Fruit fly (Drosophila melanogaster): ENCODE data around the gene CG31174.

Gene CG31174

DNA sequence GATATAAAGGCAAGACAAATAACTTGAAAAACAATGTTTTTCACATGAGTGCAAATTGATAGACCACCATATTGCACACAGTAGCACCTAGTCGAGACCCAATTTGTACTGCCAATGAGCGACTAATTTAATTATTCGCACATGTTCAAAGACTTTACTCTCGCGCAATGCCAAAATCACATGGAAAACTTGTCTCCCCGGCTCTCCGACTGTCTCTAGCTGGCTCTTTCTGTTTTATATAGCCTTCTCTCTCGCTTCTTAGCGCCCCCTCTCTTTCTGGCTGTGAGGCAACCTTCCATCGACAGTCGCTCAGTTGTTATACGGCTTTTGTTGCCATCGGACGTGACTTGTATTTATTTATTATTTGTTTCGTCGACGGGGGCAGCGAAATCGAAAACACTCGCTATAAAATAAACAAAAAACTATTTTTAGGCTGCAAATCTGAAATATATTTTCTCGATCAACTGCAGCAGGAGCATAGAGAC lies 5.7 kb upstream of the CG31174 start, which contains the start of gene CG6656 (continued):
- TF ChIP-seq Sox15 (GFP tag; optimal IDR thresholded peaks at IDR 0.05) (no peak), CG34406 (GFP tag; optimal IDR thresholded peaks at IDR 0.05) (no peak), CG8119 (GFP tag; IDR thresholded peaks at IDR 0.05) (peak; percentile 42; the same call in 2 of the 3 replicates), Blimp-1 (GFP tag; optimal IDR thresholded peaks at IDR 0.05) (no peak), CG11294 (GFP tag; IDR thresholded peaks at IDR 0.05) (peak; percentile 33; the same call in 1 of the 2 replicates), CG7368 (GFP tag; optimal IDR thresholded peaks at IDR 0.05) (no peak), CG6163 (GFP tag; IDR thresholded peaks at IDR 0.05) (peak; percentile 76; the same call in 2 of the 3 replicates), salr (GFP tag; optimal IDR thresholded peaks at IDR 0.05) (no peak), fd59A (GFP tag; optimal IDR thresholded peaks at IDR 0.05) (no peak), ss (GFP tag; optimal IDR thresholded peaks at IDR 0.05) (peak; percentile 22 to 49), Hr38 (GFP tag; optimal IDR thresholded peaks at IDR 0.05) (no peak), Sox102F (GFP tag; optimal IDR thresholded peaks at IDR 0.05) (no peak), net (GFP tag; optimal IDR thresholded peaks at IDR 0.05) (peak; percentile 2), Eip78C (GFP tag) (peak; percentile 80), OdsH (GFP tag; optimal IDR thresholded peaks at IDR 0.05) (no peak), acj6 (GFP tag; optimal IDR thresholded peaks at IDR 0.05) (no peak), vri (GFP tag; optimal IDR thresholded peaks at IDR 0.05) (peak; percentile 83), Met (GFP tag; optimal IDR thresholded peaks at IDR 0.05) (no peak), CG31627 (GFP tag; optimal IDR thresholded peaks at IDR 0.05) (no peak), CG4318 (GFP tag; optimal IDR thresholded peaks at IDR 0.05) (no peak), fkh (GFP tag; optimal IDR thresholded peaks at IDR 0.05) (peak; percentile 47), spab (GFP tag; optimal IDR thresholded peaks at IDR 0.05) (no peak), dac (GFP tag; optimal IDR thresholded peaks at IDR 0.05) (no peak), CG32006 (GFP tag; optimal IDR thresholded peaks at IDR 0.05) (no peak), CG15336 (GFP tag; IDR thresholded peaks at IDR 0.05) (peak; percentile 64), Eip75B (GFP tag; optimal IDR thresholded peaks at IDR 0.05) (no peak), CG10631 (GFP tag; optimal IDR thresholded peaks at IDR 0.05) (no peak), Lpt (GFP tag; optimal IDR thresholded peaks at IDR 0.05) (peak; percentile 76), CG3032 (tag; optimal IDR thresholded peaks at IDR 0.05) (no peak), Sox14 (GFP tag; optimal IDR thresholded peaks at IDR 0.05) (peak; percentile 23), Hr4 (GFP tag; optimal IDR thresholded peaks at IDR 0.05) (no peak), CG11762 (GFP tag; optimal IDR thresholded peaks at IDR 0.05; ENCODE audit: insufficient read depth) (no peak), Eip93F (GFP tag; optimal IDR thresholded peaks at IDR 0.05) (no peak), CG16779 (tag; optimal IDR thresholded peaks at IDR 0.05) (peak; percentile 5), Ets96B (tag; optimal IDR thresholded peaks at IDR 0.05) (peak; percentile 19), Ets21C (GFP tag; optimal IDR thresholded peaks at IDR 0.05) (no peak), svp (GFP tag) (peak; percentile 58), CG3919 (GFP tag; optimal IDR thresholded peaks at IDR 0.05) (peak; percentile 37)

DNA sequence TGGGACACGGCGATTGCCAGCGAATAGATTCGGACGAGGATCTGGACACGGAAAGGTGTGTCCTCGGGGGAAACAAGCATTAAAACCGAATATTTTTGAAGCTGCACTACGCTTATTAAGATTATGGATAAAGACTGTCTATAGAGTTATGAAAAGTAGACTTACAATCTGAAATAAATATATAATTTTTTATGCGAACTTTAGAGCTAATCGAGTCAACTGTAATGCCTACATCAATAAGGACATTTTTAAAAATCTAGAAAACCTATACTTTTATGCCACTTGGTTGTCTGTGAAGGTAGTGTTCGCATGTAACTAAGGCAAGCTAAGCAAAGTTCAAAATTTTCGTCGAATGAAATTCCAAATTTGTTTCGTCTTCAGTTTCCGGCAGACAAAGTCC lies 4.1 kb upstream of the CG31174 start, which contains the start of gene CG31178:
Gene CG31178 (plus strand): TSS at position 301 of the 400 bp plus-strand sequence.
- no peak for TF ChIP-seq CG34406 (GFP tag; optimal IDR thresholded peaks at IDR 0.05)
- no peak for TF ChIP-seq net (GFP tag; optimal IDR thresholded peaks at IDR 0.05)
- no peak for TF ChIP-seq spab (GFP tag; optimal IDR thresholded peaks at IDR 0.05)
- no peak for TF ChIP-seq achi (GFP tag; optimal IDR thresholded peaks at IDR 0.05)
- no peak for TF ChIP-seq Hr38 (GFP tag; optimal IDR thresholded peaks at IDR 0.05)
- TF ChIP-seq Eip78C (GFP tag), result no peak
- TF ChIP-seq CG6163 (GFP tag; IDR thresholded peaks at IDR 0.05), result no peak
- no peak for TF ChIP-seq CG6276 (GFP tag; optimal IDR thresholded peaks at IDR 0.05)
- no peak for TF ChIP-seq CG1621 (tag; optimal IDR thresholded peaks at IDR 0.05)
- no peak for TF ChIP-seq CG4318 (GFP tag; optimal IDR thresholded peaks at IDR 0.05)
- TF ChIP-seq CG6792 (GFP tag; optimal IDR thresholded peaks at IDR 0.05), result no peak
- no peak for TF ChIP-seq Hr4 (GFP tag; optimal IDR thresholded peaks at IDR 0.05)
- TF ChIP-seq CG8319 (GFP tag; optimal IDR thresholded peaks at IDR 0.05), result no peak
- no peak for TF ChIP-seq CG16779 (tag; optimal IDR thresholded peaks at IDR 0.05)

All from whole organism, prepupa.